Fruit fly (Drosophila melanogaster) whole organism, pupa: ENCODE results near the gene CG11726.

Experiments
- CG13204 ChIP-seq: fragments of 200-800 bp; sonication (Bioruptor generic); optimal IDR thresholded peaks from 2 replicates; lab custom pipeline; 2018; ENCODE audit warnings: missing biosample characterization, mild to moderate bottlenecking, missing genetic modification characterization, moderate library complexity
- CG32121 ChIP-seq: fragments of 200-800 bp; sonication (Bioruptor generic); IDR thresholded peaks from 2 replicates; pipeline ENCODE4 v1.3.6; 2022; ENCODE audit warnings: missing biosample characterization, missing genetic modification characterization
- CG34367 ChIP-seq: fragments of 200-800 bp; sonication (Bioruptor generic); optimal IDR thresholded peaks from 2 replicates; lab custom pipeline; 2018; ENCODE audit warnings: missing biosample characterization, mild to moderate bottlenecking, missing genetic modification characterization
- CG9948 ChIP-seq: fragments of 200-800 bp; sonication (Bioruptor generic); optimal IDR thresholded peaks from 2 replicates; lab custom pipeline; 2018; ENCODE audit warnings: missing biosample characterization, mild to moderate bottlenecking, missing genetic modification characterization, moderate library complexity
- D1 ChIP-seq: fragments of 200-800 bp; sonication (Bioruptor generic); optimal IDR thresholded peaks from 2 replicates; lab custom pipeline; 2018; ENCODE audit warnings: missing biosample characterization, mild to moderate bottlenecking, missing genetic modification characterization, moderate library complexity
- Pif1A ChIP-seq: fragments of 200-800 bp; sonication (Bioruptor generic); optimal IDR thresholded peaks from 3 replicates; lab custom pipeline; 2016; ENCODE audit warnings: missing biosample characterization, missing genetic modification characterization
- Snoo ChIP-seq: fragments of 200-800 bp; sonication (Bioruptor generic); optimal IDR thresholded peaks from 3 replicates; lab custom pipeline; 2017; ENCODE audit warnings: missing biosample characterization, mild to moderate bottlenecking, missing genetic modification characterization, inconsistent platforms

DNA sequence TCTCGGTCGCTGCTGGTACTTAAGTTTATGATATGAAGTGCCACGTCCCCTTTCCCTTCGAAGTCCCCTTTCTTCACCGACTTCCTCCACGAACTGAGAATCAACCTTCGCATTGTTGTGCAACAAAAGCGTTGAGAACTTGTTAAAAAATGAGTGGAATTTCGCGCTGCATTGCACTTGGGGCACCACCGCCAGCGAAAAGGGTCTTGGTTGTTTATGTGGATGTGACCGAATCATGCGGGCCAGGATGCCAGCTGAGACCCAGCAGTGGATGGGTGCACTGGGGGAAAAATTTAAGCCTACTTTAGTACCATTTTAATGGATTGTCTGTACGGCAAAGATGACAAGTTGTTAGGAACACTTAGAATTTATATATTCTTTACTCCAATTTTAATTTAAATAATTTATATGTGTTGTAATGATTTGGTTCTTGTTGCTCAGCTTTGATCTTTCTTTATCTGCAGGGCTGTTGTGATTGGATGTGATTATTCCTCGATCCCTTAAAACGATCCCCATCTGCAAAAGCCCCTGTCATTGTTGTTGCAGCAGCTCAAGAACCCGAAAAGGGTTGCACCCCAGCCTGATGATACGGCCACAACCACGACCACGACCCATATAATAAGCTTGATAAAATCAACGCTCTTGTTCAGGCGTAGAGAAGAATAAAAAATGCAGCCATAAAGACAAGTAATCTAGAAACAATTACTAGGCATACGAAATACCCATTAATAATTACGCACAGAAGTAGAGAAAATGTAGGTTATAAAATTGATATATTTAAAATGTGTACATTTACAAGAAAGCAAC lies 12.3 kb upstream of the CG11726 start:
- TF ChIP-seq CG32121 (GFP tag; lab: Robert Waterston, UW) (no peak), Pif1A (GFP tag; lab: Kevin White, UChicago) (no peak), CG13204 (GFP tag; lab: Kevin White, UChicago) (peak; percentile 54), CG9948 (tag; lab: Kevin White, UChicago) (peak; percentile 45), Snoo (peak; percentile 16), CG34367 (tag; lab: Kevin White, UChicago) (no peak), D1 (tag; lab: Kevin White, UChicago) (peak; percentile 23)
